Fruit fly (Drosophila melanogaster) whole organism, wandering third instar larva: ENCODE data around the gene CG43085.

Experiments used
- Abd-B ChIP-seq: fragments of >200 bp; optimal IDR thresholded peaks from 2 replicates; lab custom pipeline; 2017; ENCODE audit warnings: missing biosample characterization, missing genetic modification characterization
- Dfd ChIP-seq: fragments of >200 bp; optimal IDR thresholded peaks from 2 replicates; lab custom pipeline; 2017; ENCODE audit warnings: missing biosample characterization, missing genetic modification characterization
- Dif ChIP-seq: fragments of 200-275, 200-300 bp; sonication (Bioruptor generic); optimal IDR thresholded peaks from 2 replicates; lab custom pipeline; 2018; ENCODE audit warnings: missing biosample characterization, missing genetic modification characterization; ENCODE audit not compliant: partially characterized antibody
- Mio ChIP-seq: sonication (Bioruptor generic); optimal IDR thresholded peaks from 2 replicates; lab custom pipeline; 2016; ENCODE audit warnings: missing biosample characterization, missing genetic modification characterization
- OdsH ChIP-seq: fragments of 200-800 bp; sonication (Bioruptor generic); optimal IDR thresholded peaks from 2 replicates; lab custom pipeline; 2016; ENCODE audit warnings: missing biosample characterization, mild to moderate bottlenecking, missing genetic modification characterization
- brk ChIP-seq: fragments of 200-800 bp; sonication (Bioruptor generic); optimal IDR thresholded peaks from 2 replicates; lab custom pipeline; 2016; ENCODE audit warnings: missing biosample characterization, mild to moderate bottlenecking, missing genetic modification characterization
- dmrt93B ChIP-seq: fragments of 200-800 bp; sonication (Bioruptor generic); optimal IDR thresholded peaks from 2 replicates; lab custom pipeline; 2018; ENCODE audit warnings: missing biosample characterization, mild to moderate bottlenecking, missing genetic modification characterization
- fru ChIP-seq: fragments of 200-800 bp; sonication (Bioruptor generic); optimal IDR thresholded peaks from 3 replicates; lab custom pipeline; 2016; ENCODE audit warnings: missing biosample characterization, mild to moderate bottlenecking, missing genetic modification characterization
- h ChIP-seq: fragments of 200-800 bp; sonication (Bioruptor generic); optimal IDR thresholded peaks from 3 replicates; lab custom pipeline; 2016; ENCODE audit warnings: missing biosample characterization, mild to moderate bottlenecking, missing genetic modification characterization
- lola ChIP-seq: fragments of >200 bp; optimal IDR thresholded peaks from 2 replicates; lab custom pipeline; 2017; ENCODE audit warnings: missing biosample characterization, missing genetic modification characterization
- pan ChIP-seq: fragments of >200 bp; optimal IDR thresholded peaks from 2 replicates; lab custom pipeline; 2017
- sage ChIP-seq: fragments of 200-800 bp; sonication (Bioruptor generic); optimal IDR thresholded peaks from 2 replicates; lab custom pipeline; 2016; ENCODE audit warnings: missing biosample characterization, mild to moderate bottlenecking, missing genetic modification characterization
- woc ChIP-seq: sonication (Bioruptor generic); optimal IDR thresholded peaks from 2 replicates; lab custom pipeline; 2016; ENCODE audit warnings: missing biosample characterization, mild to moderate bottlenecking, missing genetic modification characterization

- TF ChIP-seq Dfd (no peak), Mio (GFP tag; lab: Kevin White, UChicago) (no peak), sage (no peak), OdsH (GFP tag; lab: Kevin White, UChicago) (no peak), pan (lab: Kevin White, UChicago) (no peak), h (no peak), Dif (no peak), brk (no peak), dmrt93B (no peak), lola (no peak), fru (no peak), woc (no peak), Abd-B (GFP tag; lab: Kevin White, UChicago) (no peak)
Measured at dm6 chr3L:17647543-17647942, 1.0 kb upstream of the CG43085 start.
